Fruit fly (Drosophila melanogaster) whole organism, adult: ENCODE data around the gene CG7386.
"Not testable (repeated sequence)": the region's sequence is repeated elsewhere in the genome, so short reads cannot be mapped to it uniquely, and the experiment has no call there.

Experiments
- CG11617 ChIP-seq: fragments of 200-800 bp; sonication (Bioruptor generic); optimal IDR thresholded peaks from 2 replicates; lab custom pipeline; 2017; ENCODE audit warnings: mild to moderate bottlenecking, missing biosample characterization, missing genetic modification reagents, missing genetic modification characterization
- CG12768 ChIP-seq: fragments of 200-800 bp; sonication (Bioruptor generic); optimal IDR thresholded peaks from 2 replicates; lab custom pipeline; 2017; ENCODE audit warnings: missing biosample characterization, missing genetic modification characterization, mild to moderate bottlenecking, moderate library complexity, missing genetic modification reagents
- CG14711 ChIP-seq: fragments of 200-800 bp; sonication (Bioruptor generic); optimal IDR thresholded peaks from 2 replicates; lab custom pipeline; 2018; ENCODE audit warnings: missing biosample characterization, mild to moderate bottlenecking, missing genetic modification characterization, moderate library complexity
- CG1620 ChIP-seq: fragments of 200-800 bp; sonication (Bioruptor generic); optimal IDR thresholded peaks from 2 replicates; lab custom pipeline; 2016; ENCODE audit warnings: missing biosample characterization, missing genetic modification characterization
- CG33017 ChIP-seq: fragments of 200-800 bp; sonication (Bioruptor generic); optimal IDR thresholded peaks from 2 replicates; lab custom pipeline; 2018; ENCODE audit warnings: missing biosample characterization, mild to moderate bottlenecking, missing genetic modification characterization, moderate library complexity
- CG5204 ChIP-seq: fragments of 200-800 bp; sonication (Bioruptor generic); optimal IDR thresholded peaks from 2 replicates; lab custom pipeline; 2016; ENCODE audit warnings: missing biosample characterization, missing genetic modification characterization
- CG7045 ChIP-seq: fragments of 200-800 bp; sonication (Bioruptor generic); optimal IDR thresholded peaks from 2 replicates; lab custom pipeline; 2017; ENCODE audit warnings: missing biosample characterization, mild to moderate bottlenecking, missing genetic modification characterization
- CG7101 ChIP-seq: fragments of 200-800 bp; sonication (Bioruptor generic); optimal IDR thresholded peaks from 2 replicates; lab custom pipeline; 2018; ENCODE audit warnings: missing biosample characterization, mild to moderate bottlenecking, missing genetic modification characterization, moderate library complexity
- Clk ChIP-seq: fragments of 200-800 bp; sonication (Bioruptor generic); optimal IDR thresholded peaks from 2 replicates; lab custom pipeline; 2017; ENCODE audit warnings: missing biosample characterization, missing genetic modification characterization
- Crg-1 ChIP-seq: fragments of 200-800 bp; sonication (Bioruptor generic); optimal IDR thresholded peaks from 2 replicates; lab custom pipeline; 2016; ENCODE audit warnings: missing biosample characterization, missing genetic modification characterization
- Hr96 ChIP-seq: fragments of 200-800 bp; sonication (Bioruptor generic); optimal IDR thresholded peaks from 2 replicates; lab custom pipeline; 2016; ENCODE audit warnings: missing biosample characterization, missing genetic modification characterization
- Mnt ChIP-seq: fragments of 200-800 bp; sonication (Bioruptor generic); optimal IDR thresholded peaks from 2 replicates; lab custom pipeline; 2016; ENCODE audit warnings: missing biosample characterization, mild to moderate bottlenecking, missing genetic modification characterization
- bab1 ChIP-seq: fragments of 200-800 bp; sonication (Bioruptor generic); optimal IDR thresholded peaks from 3 replicates; lab custom pipeline; 2019; ENCODE audit warnings: missing biosample characterization, mild to moderate bottlenecking, missing genetic modification characterization, moderate library complexity
- cic ChIP-seq: fragments of 200-800 bp; sonication (Bioruptor generic); optimal IDR thresholded peaks from 2 replicates; lab custom pipeline; 2017; ENCODE audit warnings: missing biosample characterization, mild to moderate bottlenecking, missing genetic modification characterization, moderate library complexity
- cnc ChIP-seq, 2 experiments: fragments of >200 bp; optimal IDR thresholded peaks; 2 replicates each; lab custom pipeline; 2017
- kay ChIP-seq: fragments of 200-800 bp; sonication (Bioruptor generic); peaks from one replicate; lab custom pipeline; 2016; ENCODE audit warnings: missing biosample characterization, missing genetic modification characterization, borderline replicate concordance
- pad ChIP-seq: fragments of 200-800 bp; sonication (Bioruptor generic); optimal IDR thresholded peaks from 3 replicates; lab custom pipeline; 2017; ENCODE audit warnings: missing biosample characterization, missing genetic modification characterization, mild to moderate bottlenecking, moderate library complexity, missing genetic modification reagents
- tj ChIP-seq: fragments of 200-800 bp; sonication (Bioruptor generic); optimal IDR thresholded peaks from 3 replicates; lab custom pipeline; 2017; ENCODE audit warnings: missing biosample characterization, mild to moderate bottlenecking, missing genetic modification characterization, moderate library complexity
- toe ChIP-seq: fragments of 200-800 bp; sonication (Bioruptor generic); optimal IDR thresholded peaks from 2 replicates; lab custom pipeline; 2016; ENCODE audit warnings: missing biosample characterization, missing genetic modification characterization

Gene CG7386

dm6 chr3L:6143188-6143755, 46.3 kb upstream of the CG7386 start, which contains the start of gene Lcp65Ad:
Gene Lcp65Ad (plus strand): TSS chr3L:6143395.
- no peak for TF ChIP-seq Mnt
- TF ChIP-seq pad (GFP tag; lab: Kevin White, UChicago) = no peak
- no peak for TF ChIP-seq kay
- no peak for TF ChIP-seq Hr96 (GFP tag; lab: Kevin White, UChicago)
- TF ChIP-seq tj (GFP tag; lab: Kevin White, UChicago) = no peak
- TF ChIP-seq CG14711 = no peak
- TF ChIP-seq Clk (GFP tag; lab: Kevin White, UChicago) = no peak

- TF ChIP-seq kay = no peak
These were observed 44.8 kb upstream of the CG7386 start, which contains the start of gene Lcp65Ac for dm6 chr3L:6144769-6145220. Gene Lcp65Ac (plus strand): TSS chr3L:6144819.

dm6 chr3L:6146374-6146773, 43.2 kb upstream of the CG7386 start, which contains the start of gene Lcp65Ab2:
Gene Lcp65Ab2 (plus strand): TSS chr3L:6146674.
- TF ChIP-seq CG7045; Mnt; CG12768 (GFP tag; lab: Kevin White, UChicago): not testable (repeated sequence)

dm6 chr3L:6147887-6148286, 41.7 kb upstream of the CG7386 start, which contains the start of gene Cpr65Ax1:
Gene Cpr65Ax1 (minus strand): TSS chr3L:6147987.
- not testable (repeated sequence) for TF ChIP-seq CG33017; Crg-1; Clk (GFP tag; lab: Kevin White, UChicago)

- not testable (repeated sequence) for TF ChIP-seq toe (GFP tag; lab: Kevin White, UChicago); CG33017; Clk (GFP tag; lab: Kevin White, UChicago)
These were observed 40.3 kb upstream of the CG7386 start, which contains the start of gene Lcp65Ab1 for dm6 chr3L:6149248-6149647. Gene Lcp65Ab1 (plus strand): TSS chr3L:6149548.

- TF ChIP-seq Clk (GFP tag; lab: Kevin White, UChicago); bab1; cic (GFP tag; lab: Kevin White, UChicago): not testable (repeated sequence)
These were observed 38.7 kb upstream of the CG7386 start, which contains the start of the genes Cpr65Ax2 and Lcp65Aa for dm6 chr3L:6150757-6151354. Gene Cpr65Ax2 (minus strand): TSS chr3L:6150857. Gene Lcp65Aa (plus strand): TSS chr3L:6151304.

dm6 chr3L:6152531-6152930, 37.0 kb upstream of the CG7386 start, which contains the start of gene Acp65Aa:
Gene Acp65Aa (minus strand): TSS chr3L:6152745.
- TF ChIP-seq tj (GFP tag; lab: Kevin White, UChicago) (no peak), CG7045 (no peak), CG7101 (tag; lab: Kevin White, UChicago) (no peak), cic (GFP tag; lab: Kevin White, UChicago) (no peak), toe (GFP tag; lab: Kevin White, UChicago) (no peak), kay (no peak), CG14711 (no peak), cnc (optimal IDR thresholded peaks at IDR 0.05; lab: Kevin White, UChicago) (no peak), Hr96 (GFP tag; lab: Kevin White, UChicago) (no peak), Crg-1 (no peak), CG11617 (GFP tag; lab: Kevin White, UChicago) (no peak), CG12768 (GFP tag; lab: Kevin White, UChicago) (no peak), pad (GFP tag; lab: Kevin White, UChicago) (no peak), CG1620 (GFP tag; lab: Kevin White, UChicago) (no peak), Mnt (no peak), CG5204 (GFP tag; lab: Kevin White, UChicago) (no peak)

dm6 chr3L:6154951-6155394, 34.6 kb upstream of the CG7386 start:
- TF ChIP-seq pad (GFP tag; lab: Kevin White, UChicago) = no peak
- no peak for TF ChIP-seq CG33017
- no peak for TF ChIP-seq tj (GFP tag; lab: Kevin White, UChicago)
- TF ChIP-seq CG5204 (GFP tag; lab: Kevin White, UChicago) = no peak
- no peak for TF ChIP-seq CG12768 (GFP tag; lab: Kevin White, UChicago)
- no peak for TF ChIP-seq CG7045
- no peak for TF ChIP-seq Crg-1
- no peak for TF ChIP-seq cic (GFP tag; lab: Kevin White, UChicago)
- no peak for TF ChIP-seq kay
- no peak for TF ChIP-seq Mnt
- no peak for TF ChIP-seq CG7101 (tag; lab: Kevin White, UChicago)
- no peak for TF ChIP-seq toe (GFP tag; lab: Kevin White, UChicago)
